Fruit fly (Drosophila melanogaster) whole organism, prepupa: ENCODE data around the gene Dysb.

Experiments
- Blimp-1 ChIP-seq: fragments of 200-800 bp; sonication (Bioruptor generic); optimal IDR thresholded peaks from 3 replicates; lab custom pipeline; 2017; ENCODE audit warnings: missing biosample characterization, missing genetic modification characterization, mild to moderate bottlenecking, moderate library complexity, missing genetic modification reagents
- CG11294 ChIP-seq: fragments of 200-800 bp; sonication (Bioruptor generic); IDR thresholded peaks from 2 replicates; pipeline ENCODE4 v1.3.6; 2022; ENCODE audit warnings: missing biosample characterization, missing genetic modification characterization
- CG11762 ChIP-seq: fragments of 200-800 bp; sonication (Bioruptor generic); optimal IDR thresholded peaks from 3 replicates; lab custom pipeline; 2016; ENCODE audit warnings: missing biosample characterization, missing genetic modification characterization; ENCODE audit not compliant: insufficient read depth
- CG15336 ChIP-seq: fragments of 200-800 bp; sonication (Bioruptor generic); IDR thresholded peaks from 2 replicates; pipeline ENCODE4 v1.3.6; 2022; ENCODE audit warnings: missing biosample characterization, missing genetic modification characterization
- CG1621 ChIP-seq: fragments of 200-800 bp; sonication (Bioruptor generic); optimal IDR thresholded peaks from 3 replicates; lab custom pipeline; 2018; ENCODE audit warnings: missing biosample characterization, mild to moderate bottlenecking, missing genetic modification characterization
- CG16779 ChIP-seq: fragments of 200-800 bp; sonication (Bioruptor generic); optimal IDR thresholded peaks from 3 replicates; lab custom pipeline; 2017; ENCODE audit warnings: missing biosample characterization, mild to moderate bottlenecking, missing genetic modification characterization
- CG3032 ChIP-seq: fragments of 200-800 bp; optimal IDR thresholded peaks from 2 replicates; lab custom pipeline; 2019; ENCODE audit warnings: missing biosample characterization, mild to moderate bottlenecking, missing genetic modification characterization, moderate library complexity
- CG31627 ChIP-seq: fragments of 200-800 bp; sonication (Bioruptor generic); optimal IDR thresholded peaks from 3 replicates; lab custom pipeline; 2016; ENCODE audit warnings: missing biosample characterization, missing genetic modification characterization
- CG32006 ChIP-seq: fragments of 200-800 bp; sonication (Bioruptor generic); optimal IDR thresholded peaks from 3 replicates; lab custom pipeline; 2017; ENCODE audit warnings: missing biosample characterization, mild to moderate bottlenecking, missing genetic modification characterization
- CG34406 ChIP-seq: fragments of 200-800 bp; sonication (Bioruptor generic); optimal IDR thresholded peaks from 3 replicates; lab custom pipeline; 2016; ENCODE audit warnings: missing biosample characterization, missing genetic modification characterization
- CG6276 ChIP-seq: fragments of 200-800 bp; sonication (Bioruptor generic); optimal IDR thresholded peaks from 2 replicates; lab custom pipeline; 2017; ENCODE audit warnings: missing biosample characterization, mild to moderate bottlenecking, missing genetic modification characterization
- CG7368 ChIP-seq: fragments of 200-800 bp; sonication (Bioruptor generic); optimal IDR thresholded peaks from 3 replicates; lab custom pipeline; 2016; ENCODE audit warnings: missing biosample characterization, missing genetic modification characterization
- CG8119 ChIP-seq: fragments of 200-800 bp; sonication (Bioruptor generic); IDR thresholded peaks from 3 replicates; pipeline ENCODE4 v1.3.6; 2022; ENCODE audit warnings: missing biosample characterization, missing genetic modification characterization
- CG8319 ChIP-seq: fragments of 200-800 bp; sonication (Bioruptor generic); optimal IDR thresholded peaks from 3 replicates; lab custom pipeline; 2016; ENCODE audit warnings: missing biosample characterization, missing genetic modification characterization
- CG8632 ChIP-seq: fragments of 200-800 bp; sonication (Bioruptor generic); optimal IDR thresholded peaks from 3 replicates; lab custom pipeline; 2016; ENCODE audit warnings: missing biosample characterization, missing genetic modification characterization
- Eip75B ChIP-seq: fragments of 200-800 bp; sonication (Bioruptor generic); optimal IDR thresholded peaks from 3 replicates; lab custom pipeline; 2016; ENCODE audit warnings: missing biosample characterization, missing genetic modification characterization
- Eip78C ChIP-seq: fragments of 200-800 bp; sonication (Bioruptor generic); peaks from one replicate; lab custom pipeline; 2016; ENCODE audit warnings: missing biosample characterization, missing genetic modification characterization
- Eip93F ChIP-seq: fragments of 200-800 bp; sonication (Bioruptor generic); optimal IDR thresholded peaks from 2 replicates; lab custom pipeline; 2016; ENCODE audit warnings: missing biosample characterization, mild to moderate bottlenecking, missing genetic modification characterization
- Ets21C ChIP-seq: fragments of 200-800 bp; sonication (Bioruptor generic); optimal IDR thresholded peaks from 3 replicates; lab custom pipeline; 2016; ENCODE audit warnings: missing biosample characterization, missing genetic modification characterization
- Gug ChIP-seq: fragments of 200-800 bp; sonication (Bioruptor generic); IDR thresholded peaks from 2 replicates; pipeline ENCODE4 v1.3.6; 2022; ENCODE audit warnings: missing biosample characterization, missing genetic modification characterization
- Hr38 ChIP-seq: sonication (Bioruptor generic); optimal IDR thresholded peaks from 2 replicates; lab custom pipeline; 2016; ENCODE audit warnings: missing biosample characterization, missing genetic modification characterization
- Hr39 ChIP-seq: fragments of 200-800 bp; sonication (Bioruptor generic); optimal IDR thresholded peaks from 2 replicates; lab custom pipeline; 2016; ENCODE audit warnings: missing biosample characterization, missing genetic modification characterization
- Hr4 ChIP-seq: fragments of 200-800 bp; sonication (Bioruptor generic); optimal IDR thresholded peaks from 3 replicates; lab custom pipeline; 2016; ENCODE audit warnings: missing biosample characterization, missing genetic modification characterization
- Lpt ChIP-seq: fragments of 200-800 bp; sonication (Bioruptor generic); optimal IDR thresholded peaks from 3 replicates; lab custom pipeline; 2016; ENCODE audit warnings: missing biosample characterization, missing genetic modification characterization
- Smox ChIP-seq: fragments of 200-800 bp; sonication (Bioruptor generic); optimal IDR thresholded peaks from 3 replicates; lab custom pipeline; 2016; ENCODE audit warnings: missing biosample characterization, missing genetic modification characterization
- Sox102F ChIP-seq: fragments of 200-800 bp; sonication (Bioruptor generic); optimal IDR thresholded peaks from 2 replicates; lab custom pipeline; 2016; ENCODE audit warnings: missing biosample characterization, mild to moderate bottlenecking, missing genetic modification characterization
- Sox14 ChIP-seq: fragments of 200-800 bp; sonication (Bioruptor generic); optimal IDR thresholded peaks from 3 replicates; lab custom pipeline; 2016; ENCODE audit warnings: missing biosample characterization, missing genetic modification characterization
- achi ChIP-seq: fragments of 200-800 bp; sonication (Bioruptor generic); optimal IDR thresholded peaks from 3 replicates; lab custom pipeline; 2016; ENCODE audit warnings: missing biosample characterization, missing genetic modification characterization
- acj6 ChIP-seq: fragments of 200-800 bp; sonication (Bioruptor generic); optimal IDR thresholded peaks from 3 replicates; lab custom pipeline; 2016; ENCODE audit warnings: missing biosample characterization, missing genetic modification characterization
- dac ChIP-seq: fragments of 200-800 bp; sonication (Bioruptor generic); optimal IDR thresholded peaks from 2 replicates; lab custom pipeline; 2017; ENCODE audit warnings: missing biosample characterization, mild to moderate bottlenecking, missing genetic modification characterization
- eg ChIP-seq: fragments of 200-800 bp; sonication (Bioruptor generic); IDR thresholded peaks from 3 replicates; pipeline ENCODE4 v1.3.6; 2022; ENCODE audit warnings: missing biosample characterization, missing genetic modification characterization
- esn ChIP-seq: fragments of 200-800 bp; sonication (Bioruptor generic); optimal IDR thresholded peaks from 2 replicates; lab custom pipeline; 2016; ENCODE audit warnings: missing biosample characterization, mild to moderate bottlenecking, missing genetic modification characterization, moderate library complexity
- fd59A ChIP-seq: fragments of 200-800 bp; sonication (Bioruptor generic); optimal IDR thresholded peaks from 2 replicates; lab custom pipeline; 2017; ENCODE audit warnings: missing biosample characterization, mild to moderate bottlenecking, missing genetic modification characterization, missing genetic modification reagents
- fkh ChIP-seq: fragments of 200-800 bp; sonication (Bioruptor generic); optimal IDR thresholded peaks from 3 replicates; lab custom pipeline; 2017; ENCODE audit warnings: missing biosample characterization, mild to moderate bottlenecking, missing genetic modification characterization, moderate library complexity
- lz ChIP-seq: fragments of 200-800 bp; sonication (Bioruptor generic); optimal IDR thresholded peaks from 3 replicates; lab custom pipeline; 2016; ENCODE audit warnings: missing biosample characterization, missing genetic modification characterization
- net ChIP-seq: fragments of 200-800 bp; sonication (Bioruptor generic); optimal IDR thresholded peaks from 3 replicates; lab custom pipeline; 2016; ENCODE audit warnings: missing biosample characterization, missing genetic modification characterization
- salr ChIP-seq, 2 experiments: fragments of 200-800 bp; sonication (Bioruptor generic); optimal IDR thresholded peaks; 3 replicates each; lab custom pipeline; 2016 to 2018; ENCODE audit warnings: missing biosample characterization in 2 of 2, missing genetic modification characterization in 2 of 2, mild to moderate bottlenecking in 1 of 2
- spab ChIP-seq: fragments of 200-800 bp; sonication (Bioruptor generic); optimal IDR thresholded peaks from 2 replicates; lab custom pipeline; 2017; ENCODE audit warnings: missing biosample characterization, mild to moderate bottlenecking, missing genetic modification characterization, missing genetic modification reagents

The Dysb gene

dm6 chr3L:18819887-18820637 is 47.5 kb upstream of the Dysb start (continued):
- TF ChIP-seq CG3032 (tag; lab: Kevin White, UChicago): peak; percentile 51
- TF ChIP-seq Hr38: no peak
- TF ChIP-seq CG31627: no peak
- TF ChIP-seq CG11294 (GFP tag; lab: Robert Waterston, UW): no peak
- TF ChIP-seq CG1621: peak; percentile 50
- no peak for TF ChIP-seq Gug
- TF ChIP-seq Blimp-1 (GFP tag; lab: Kevin White, UChicago): no peak
- no peak for TF ChIP-seq Sox102F (GFP tag; lab: Kevin White, UChicago)
- TF ChIP-seq spab (GFP tag; lab: Kevin White, UChicago): peak; percentile 59
- TF ChIP-seq CG16779 (tag; lab: Kevin White, UChicago): peak; percentile 65
- TF ChIP-seq CG6276 (GFP tag; lab: Kevin White, UChicago): peak; percentile 75
- TF ChIP-seq Lpt (GFP tag; lab: Kevin White, UChicago): peak; percentile 60
- TF ChIP-seq Eip93F: no peak
- peak; percentile 51 for TF ChIP-seq Sox14 (GFP tag; lab: Kevin White, UChicago)
- no peak for TF ChIP-seq Ets21C (GFP tag; lab: Kevin White, UChicago)
- no peak for TF ChIP-seq esn (GFP tag; lab: Kevin White, UChicago)
- TF ChIP-seq Smox (GFP tag; lab: Kevin White, UChicago): peak; percentile 19
- peak; percentile 45 for TF ChIP-seq net (GFP tag; lab: Kevin White, UChicago)
- no peak for TF ChIP-seq CG8319 (GFP tag; lab: Kevin White, UChicago)
- TF ChIP-seq eg (GFP tag; lab: Robert Waterston, UW): peak; percentile 71; the same call in 1 of the 3 replicates
- TF ChIP-seq acj6: peak; percentile 10
- TF ChIP-seq fd59A (GFP tag; lab: Kevin White, UChicago): peak; percentile 7
- TF ChIP-seq achi (GFP tag; lab: Kevin White, UChicago): no peak
- TF ChIP-seq CG15336 (GFP tag; lab: Robert Waterston, UW): peak; percentile 61
- TF ChIP-seq CG8632 (GFP tag; lab: Kevin White, UChicago): no peak
- peak; percentile 50 for TF ChIP-seq Eip75B
- no peak for TF ChIP-seq CG11762
- peak; percentile 48 for TF ChIP-seq CG32006
- peak; percentile 21 for TF ChIP-seq dac (GFP tag; lab: Kevin White, UChicago)
- no peak for TF ChIP-seq CG7368 (GFP tag; lab: Kevin White, UChicago)
- TF ChIP-seq CG34406 (GFP tag; lab: Kevin White, UChicago): peak; percentile 30
- peak; percentile 76 for TF ChIP-seq CG8119
- TF ChIP-seq fkh (GFP tag; lab: Kevin White, UChicago): peak; percentile 75
- no peak for TF ChIP-seq lz (GFP tag; lab: Kevin White, UChicago)
- no peak for TF ChIP-seq Hr4 (GFP tag; lab: Kevin White, UChicago)
- TF ChIP-seq Hr39 (GFP tag; lab: Kevin White, UChicago): no peak

- TF ChIP-seq CG3032 (tag; lab: Kevin White, UChicago): no peak
- TF ChIP-seq Eip78C (GFP tag; lab: Kevin White, UChicago): peak; percentile 1
- TF ChIP-seq Blimp-1 (GFP tag; lab: Kevin White, UChicago): no peak
- no peak for TF ChIP-seq CG8632 (GFP tag; lab: Kevin White, UChicago)
- TF ChIP-seq salr (GFP tag; optimal IDR thresholded peaks at IDR 0.05; lab: Kevin White, UChicago): no peak
These were observed 46.8 kb upstream of the Dysb start, which contains the start of the genes CG14073 and HipHop for dm6 chr3L:18820638-18821382. TSS of gene CG14073 (minus strand) at chr3L:18820675. TSS of gene HipHop (plus strand) at chr3L:18821171.
